Worm (Caenorhabditis elegans) whole organism, L3 larva: ENCODE results near the gene arrd-10.

Experiments
- R02D3.7 ChIP-seq: fragments of 150-350 bp; optimal IDR thresholded peaks from 2 replicates; lab custom pipeline; 2014; ENCODE audit warnings: missing biosample characterization, missing genetic modification characterization
- ZK546.5 ChIP-seq: sonication (generic microtip); optimal IDR thresholded peaks from 2 replicates; lab custom pipeline; 2017; ENCODE audit warnings: missing biosample characterization, missing genetic modification characterization
- aly-2 ChIP-seq: fragments of 150-350 bp; optimal IDR thresholded peaks from 2 replicates; lab custom pipeline; 2014; ENCODE audit warnings: missing biosample characterization, missing genetic modification characterization
- ceh-16 ChIP-seq: sonication (generic microtip); optimal IDR thresholded peaks from 2 replicates; lab custom pipeline; 2017; ENCODE audit warnings: missing biosample characterization, missing genetic modification characterization
- ceh-28 ChIP-seq: fragments of 150-350 bp; optimal IDR thresholded peaks from 2 replicates; lab custom pipeline; 2014; ENCODE audit warnings: missing biosample characterization, missing genetic modification reagents, missing genetic modification characterization
- ceh-9 ChIP-seq: sonication (generic microtip); optimal IDR thresholded peaks from 2 replicates; lab custom pipeline; 2018; ENCODE audit warnings: missing biosample characterization, missing genetic modification characterization
- elt-1 ChIP-seq: fragments of 150-350 bp; optimal IDR thresholded peaks from 2 replicates; lab custom pipeline; 2014; ENCODE audit warnings: missing biosample characterization, missing genetic modification characterization
- elt-2 ChIP-seq: sonication (generic microtip); optimal IDR thresholded peaks from 2 replicates; lab custom pipeline; 2016; ENCODE audit warnings: missing genetic modification reagents, mild to moderate bottlenecking, missing genetic modification characterization, missing compliant biosample characterization
- elt-3 ChIP-seq, 3 experiments: fragments of 150-350 bp in 1 of 3; sonication (generic microtip) in 2 of 3; optimal IDR thresholded peaks; 2 replicates in 2 of 3; 4 replicates in 1 of 3; lab custom pipeline; 2014 to 2017; ENCODE audit warnings: missing biosample characterization in 3 of 3, missing genetic modification characterization in 3 of 3
- eor-1 ChIP-seq, 2 experiments: fragments of 150-350 bp; optimal IDR thresholded peaks; 2 replicates each; lab custom pipeline; 2014 to 2018; ENCODE audit warnings: missing biosample characterization in 2 of 2, missing genetic modification characterization in 2 of 2
- fkh-10 ChIP-seq: sonication (generic microtip); optimal IDR thresholded peaks from 2 replicates; lab custom pipeline; 2017; ENCODE audit warnings: missing biosample characterization, missing genetic modification reagents, missing genetic modification characterization
- fkh-2 ChIP-seq: fragments of 150-350 bp; optimal IDR thresholded peaks from 2 replicates; lab custom pipeline; 2014; ENCODE audit warnings: missing biosample characterization, missing genetic modification reagents, missing genetic modification characterization
- fos-1 ChIP-seq: fragments of 150-350 bp; optimal IDR thresholded peaks from 2 replicates; lab custom pipeline; 2014; ENCODE audit warnings: missing biosample characterization, missing genetic modification characterization
- hmg-11 ChIP-seq: sonication (generic microtip); optimal IDR thresholded peaks from 2 replicates; lab custom pipeline; 2016; ENCODE audit warnings: missing genetic modification characterization, missing compliant biosample characterization
- lin-15B ChIP-seq: fragments of 150-350 bp; optimal IDR thresholded peaks from 2 replicates; lab custom pipeline; 2014; ENCODE audit warnings: missing biosample characterization, missing genetic modification characterization
- lsy-12 ChIP-seq: sonication (generic microtip); optimal IDR thresholded peaks from 2 replicates; lab custom pipeline; 2016; ENCODE audit warnings: mild to moderate bottlenecking, missing genetic modification characterization, missing compliant biosample characterization
- mml-1 ChIP-seq: fragments of 150-350 bp; sonication (generic microtip); optimal IDR thresholded peaks from 3 replicates; lab custom pipeline; 2014; ENCODE audit warnings: missing biosample characterization, missing genetic modification characterization
- nhr-11 ChIP-seq: fragments of 150-350 bp; optimal IDR thresholded peaks from 2 replicates; lab custom pipeline; 2014; ENCODE audit warnings: missing biosample characterization, missing genetic modification characterization
- nhr-12 ChIP-seq: fragments of 150-350 bp; optimal IDR thresholded peaks from 2 replicates; lab custom pipeline; 2014; ENCODE audit warnings: missing biosample characterization, missing genetic modification characterization
- nhr-23 ChIP-seq: fragments of 150-350 bp; optimal IDR thresholded peaks from 2 replicates; lab custom pipeline; 2014; ENCODE audit warnings: missing biosample characterization, missing genetic modification reagents, missing genetic modification characterization
- nhr-237 ChIP-seq: fragments of 150-350 bp; optimal IDR thresholded peaks from 2 replicates; lab custom pipeline; 2014; ENCODE audit warnings: missing biosample characterization, missing genetic modification characterization
- nhr-25 ChIP-seq: sonication (generic microtip); optimal IDR thresholded peaks from 2 replicates; lab custom pipeline; 2017; ENCODE audit warnings: missing biosample characterization, missing genetic modification characterization
- nhr-28 ChIP-seq: fragments of 150-350 bp; optimal IDR thresholded peaks from 2 replicates; lab custom pipeline; 2014; ENCODE audit warnings: missing biosample characterization, missing genetic modification characterization
- nhr-43 ChIP-seq: sonication (generic microtip); optimal IDR thresholded peaks from 2 replicates; lab custom pipeline; 2016; ENCODE audit warnings: mild to moderate bottlenecking, missing genetic modification characterization, missing compliant biosample characterization; ENCODE audit not compliant: poor library complexity, severe bottlenecking
- nhr-76 ChIP-seq: fragments of 150-350 bp; sonication (generic microtip); optimal IDR thresholded peaks from 5 replicates; lab custom pipeline; 2014; ENCODE audit warnings: missing biosample characterization, missing genetic modification characterization
- nhr-77 ChIP-seq: fragments of 150-350 bp; optimal IDR thresholded peaks from 2 replicates; lab custom pipeline; 2014; ENCODE audit warnings: missing biosample characterization, missing genetic modification characterization
- pha-4 ChIP-seq: fragments of 150-350 bp; optimal IDR thresholded peaks from 2 replicates; lab custom pipeline; 2014; ENCODE audit warnings: missing biosample characterization, missing genetic modification reagents, missing genetic modification characterization
- pqm-1 ChIP-seq: fragments of 150-350 bp; optimal IDR thresholded peaks from 2 replicates; lab custom pipeline; 2017; ENCODE audit warnings: missing biosample characterization, missing genetic modification characterization, inconsistent platforms
- sea-2 ChIP-seq: fragments of 150-350 bp; sonication (generic microtip); optimal IDR thresholded peaks from 4 replicates; lab custom pipeline; 2014; ENCODE audit warnings: missing biosample characterization, missing genetic modification reagents, missing genetic modification characterization
- skn-1 ChIP-seq: fragments of 150-350 bp; optimal IDR thresholded peaks from 2 replicates; lab custom pipeline; 2014; ENCODE audit warnings: missing biosample characterization, missing genetic modification characterization
- snpc-4 ChIP-seq: fragments of 150-350 bp; optimal IDR thresholded peaks from 2 replicates; lab custom pipeline; 2014; ENCODE audit warnings: missing biosample characterization, missing genetic modification characterization
- unc-39 ChIP-seq: sonication (generic microtip); optimal IDR thresholded peaks from 4 replicates; lab custom pipeline; 2017; ENCODE audit warnings: missing biosample characterization, missing genetic modification characterization
- unc-62 ChIP-seq: fragments of 150-350 bp; sonication (generic microtip); optimal IDR thresholded peaks from 4 replicates; lab custom pipeline; 2014; ENCODE audit warnings: missing biosample characterization, missing genetic modification reagents, missing genetic modification characterization
- ztf-11 ChIP-seq: fragments of 150-350 bp; optimal IDR thresholded peaks from 2 replicates; lab custom pipeline; 2014; ENCODE audit warnings: missing biosample characterization, missing genetic modification characterization
- ztf-4 ChIP-seq: fragments of 150-350 bp; optimal IDR thresholded peaks from 2 replicates; lab custom pipeline; 2014; ENCODE audit warnings: missing biosample characterization, missing genetic modification characterization

Gene arrd-10

ce11 chrII:12930138-12930537 lies 9.8 kb upstream of the arrd-10 start:
- TF ChIP-seq skn-1 = no peak
- no peak for TF ChIP-seq nhr-77
- no peak for TF ChIP-seq nhr-28 (tag; lab: Kevin White, UChicago)
- peak; percentile 22 for TF ChIP-seq pqm-1 (tag; lab: Kevin White, UChicago)
- TF ChIP-seq sea-2 (GFP tag; lab: Kevin White, UChicago) = no peak
- TF ChIP-seq nhr-11 (tag; lab: Kevin White, UChicago) = no peak
- no peak for TF ChIP-seq eor-1 (tag; optimal IDR thresholded peaks at IDR 0.05; lab: Kevin White, UChicago)
- no peak for TF ChIP-seq fos-1 (tag; lab: Kevin White, UChicago)
- peak; percentile 69 for TF ChIP-seq elt-2 (tag; lab: Kevin White, UChicago)
- no peak for TF ChIP-seq nhr-25 (tag; lab: Kevin White, UChicago)
- TF ChIP-seq ZK546.5 (tag; lab: Kevin White, UChicago) = no peak
- no peak for TF ChIP-seq mml-1
- TF ChIP-seq, all 47 proteins: peak for 2

ce11 chrII:12931456-12931923 lies 8.4 kb upstream of the arrd-10 start, which contains the start of gene dct-18:
dct-18 (plus strand) TSS chrII:12931873.
- TF ChIP-seq ceh-9 (tag; lab: Kevin White, UChicago) (no peak), hmg-11 (tag; lab: Kevin White, UChicago) (no peak), elt-2 (tag; lab: Kevin White, UChicago) (peak; percentile 95), nhr-11 (tag; lab: Kevin White, UChicago) (no peak), pqm-1 (tag; lab: Kevin White, UChicago) (peak; percentile 77), sea-2 (GFP tag; lab: Kevin White, UChicago) (no peak), pha-4 (tag; lab: Kevin White, UChicago) (peak; percentile 24)

- no peak for TF ChIP-seq ztf-11 (tag; lab: Kevin White, UChicago)
- no peak for TF ChIP-seq hmg-11 (tag; lab: Kevin White, UChicago)
- no peak for TF ChIP-seq nhr-76 (tag; lab: Kevin White, UChicago)
- no peak for TF ChIP-seq ZK546.5 (tag; lab: Kevin White, UChicago)
Measured at ce11 chrII:12935259-12935658, 4.6 kb upstream of the arrd-10 start, which contains the start of gene lips-9. lips-9 (minus strand) TSS chrII:12935359.

- TF ChIP-seq pha-4 (tag; lab: Kevin White, UChicago) = no peak
- TF ChIP-seq nhr-23 (tag; lab: Kevin White, UChicago) = peak; percentile 32
- TF ChIP-seq elt-3 (tag; optimal IDR thresholded peaks at IDR 0.05; lab: Kevin White, UChicago) = peak in 1 of 3 experiments; percentile 25
- TF ChIP-seq nhr-25 (tag; lab: Kevin White, UChicago) = peak; percentile 24
- no peak for TF ChIP-seq fos-1 (tag; lab: Kevin White, UChicago)
- no peak for TF ChIP-seq ztf-11 (tag; lab: Kevin White, UChicago)
Measured at ce11 chrII:12939161-12939560, 740 bp upstream of the arrd-10 start.

- TF ChIP-seq fkh-2 (tag; lab: Kevin White, UChicago) = no peak
- no peak for TF ChIP-seq sea-2 (GFP tag; lab: Kevin White, UChicago)
- TF ChIP-seq elt-3 (tag; optimal IDR thresholded peaks at IDR 0.05; lab: Kevin White, UChicago) = peak; percentile 51 to 85 (median 83)
- TF ChIP-seq ZK546.5 (tag; lab: Kevin White, UChicago) = no peak
- TF ChIP-seq mml-1 = no peak
- TF ChIP-seq nhr-237 (tag; lab: Kevin White, UChicago) = no peak
- TF ChIP-seq elt-1 (tag; lab: Kevin White, UChicago) = no peak
- peak; percentile 45 for TF ChIP-seq nhr-23 (tag; lab: Kevin White, UChicago)
- TF ChIP-seq snpc-4 (tag; lab: Kevin White, UChicago) = no peak
- peak; percentile 68 for TF ChIP-seq nhr-43 (tag; lab: Kevin White, UChicago)
Measured at ce11 chrII:12942496-12942895, 2.6 kb downstream of the arrd-10 start.

ce11 chrII:12944587-12945126 lies 4.8 kb downstream of the arrd-10 start:
- TF ChIP-seq unc-62 (GFP tag; lab: Kevin White, UChicago) (peak; percentile 50), mml-1 (no peak), nhr-237 (tag; lab: Kevin White, UChicago) (no peak), ZK546.5 (tag; lab: Kevin White, UChicago) (no peak), elt-2 (tag; lab: Kevin White, UChicago) (peak; percentile 87), lsy-12 (tag; lab: Kevin White, UChicago) (peak; percentile 91), nhr-76 (tag; lab: Kevin White, UChicago) (peak; percentile 56), lin-15B (tag; lab: Kevin White, UChicago) (peak; percentile 72), ceh-28 (tag; lab: Kevin White, UChicago) (peak; percentile 86), nhr-11 (tag; lab: Kevin White, UChicago) (peak; percentile 21), elt-1 (tag; lab: Kevin White, UChicago) (no peak), ceh-16 (tag; lab: Kevin White, UChicago) (peak; percentile 23), aly-2 (tag; lab: Kevin White, UChicago) (peak; percentile 94), ztf-11 (tag; lab: Kevin White, UChicago) (no peak), fos-1 (tag; lab: Kevin White, UChicago) (peak; percentile 17), nhr-25 (tag; lab: Kevin White, UChicago) (peak; percentile 95), nhr-23 (tag; lab: Kevin White, UChicago) (peak; percentile 88), pha-4 (tag; lab: Kevin White, UChicago) (peak; percentile 87), snpc-4 (tag; lab: Kevin White, UChicago) (peak; percentile 100), ceh-9 (tag; lab: Kevin White, UChicago) (no peak), R02D3.7 (tag; lab: Kevin White, UChicago) (peak; percentile 81), pqm-1 (tag; lab: Kevin White, UChicago) (peak; percentile 88), sea-2 (GFP tag; lab: Kevin White, UChicago) (no peak), fkh-2 (tag; lab: Kevin White, UChicago) (peak; percentile 51), unc-39 (tag; lab: Kevin White, UChicago) (no peak), skn-1 (peak; percentile 75), nhr-43 (tag; lab: Kevin White, UChicago) (peak; percentile 96), nhr-12 (tag; lab: Kevin White, UChicago) (no peak), ztf-4 (tag; lab: Kevin White, UChicago) (peak; percentile 41), fkh-10 (no peak), eor-1 (tag; optimal IDR thresholded peaks at IDR 0.05; lab: Kevin White, UChicago) (no peak)
